Worm (Caenorhabditis elegans) whole organism, late embryonic: Measurements from ENCODE around the gene shl-1.

Experiments used
- F13H6.1 ChIP-seq: sonication (generic microtip); optimal IDR thresholded peaks from 2 replicates; lab custom pipeline; 2016; ENCODE audit warnings: missing genetic modification characterization, missing compliant biosample characterization
- K02D7.2 ChIP-seq: sonication (generic microtip); optimal IDR thresholded peaks from 2 replicates; lab custom pipeline; 2017; ENCODE audit warnings: mild to moderate bottlenecking, missing genetic modification characterization, missing compliant biosample characterization
- K09A11.1 ChIP-seq: sonication (generic microtip); optimal IDR thresholded peaks from 2 replicates; lab custom pipeline; 2017; ENCODE audit warnings: antibody characterized with exemption, mild to moderate bottlenecking, missing genetic modification characterization, missing compliant biosample characterization; ENCODE audit not compliant: insufficient read depth
- T23F11.4 ChIP-seq: fragments of 200-800 bp; sonication (Bioruptor generic); optimal IDR thresholded peaks from 2 replicates; lab custom pipeline; 2018; ENCODE audit warnings: mild to moderate bottlenecking, missing genetic modification characterization, missing compliant biosample characterization
- ahr-1 ChIP-seq: sonication (generic microtip); optimal IDR thresholded peaks from 2 replicates; lab custom pipeline; 2016; ENCODE audit warnings: missing genetic modification characterization, missing compliant biosample characterization
- ama-1 ChIP-seq: fragments of 150-350 bp; optimal IDR thresholded peaks from 2 replicates; lab custom pipeline; 2014
- ceh-18 ChIP-seq: sonication (generic microtip); optimal IDR thresholded peaks from 2 replicates; lab custom pipeline; 2016; ENCODE audit warnings: missing genetic modification characterization, missing compliant biosample characterization
- ceh-24 ChIP-seq: sonication (generic microtip); optimal IDR thresholded peaks from 2 replicates; lab custom pipeline; 2016; ENCODE audit warnings: mild to moderate bottlenecking, missing genetic modification characterization, missing compliant biosample characterization
- ceh-30 ChIP-seq: fragments of 150-350 bp; optimal IDR thresholded peaks from 2 replicates; lab custom pipeline; 2014; ENCODE audit warnings: missing biosample characterization, missing genetic modification characterization
- ceh-34 ChIP-seq: sonication (generic microtip); optimal IDR thresholded peaks from 2 replicates; lab custom pipeline; 2016; ENCODE audit warnings: mild to moderate bottlenecking, missing genetic modification characterization, missing compliant biosample characterization
- ceh-9 ChIP-seq: sonication (generic microtip); optimal IDR thresholded peaks from 2 replicates; lab custom pipeline; 2016; ENCODE audit warnings: mild to moderate bottlenecking, missing genetic modification characterization, inconsistent platforms, missing compliant biosample characterization
- eyg-1 ChIP-seq: sonication (generic microtip); optimal IDR thresholded peaks from 2 replicates; lab custom pipeline; 2016; ENCODE audit warnings: missing genotype, missing genetic modification characterization, missing compliant biosample characterization
- fkh-10 ChIP-seq: fragments of 150-350 bp; optimal IDR thresholded peaks from 2 replicates; lab custom pipeline; 2014; ENCODE audit warnings: missing biosample characterization, missing genetic modification reagents, missing genetic modification characterization
- hlh-13 ChIP-seq: fragments of 200-800 bp; sonication (Bioruptor generic); optimal IDR thresholded peaks from 2 replicates; lab custom pipeline; 2018; ENCODE audit warnings: mild to moderate bottlenecking, missing genetic modification characterization, missing compliant biosample characterization
- lin-11 ChIP-seq: fragments of 200-800 bp; sonication (Bioruptor generic); optimal IDR thresholded peaks from 2 replicates; lab custom pipeline; 2018; ENCODE audit warnings: mild to moderate bottlenecking, missing genetic modification characterization, missing compliant biosample characterization
- nfya-1 ChIP-seq: sonication (generic microtip); optimal IDR thresholded peaks from 2 replicates; lab custom pipeline; 2017; ENCODE audit warnings: missing genetic modification characterization, mild to moderate bottlenecking, missing compliant biosample characterization, antibody characterized with exemption, moderate library complexity
- nhr-11 ChIP-seq: fragments of 150-350 bp; optimal IDR thresholded peaks from 2 replicates; lab custom pipeline; 2014; ENCODE audit warnings: missing biosample characterization, missing genetic modification characterization
- npax-4 ChIP-seq: sonication (generic microtip); optimal IDR thresholded peaks from 2 replicates; lab custom pipeline; 2016; ENCODE audit warnings: missing genetic modification characterization, missing compliant biosample characterization
- pat-9 ChIP-seq: fragments of 200-800 bp; sonication (Bioruptor generic); optimal IDR thresholded peaks from 2 replicates; lab custom pipeline; 2018; ENCODE audit warnings: mild to moderate bottlenecking, missing genetic modification characterization, moderate library complexity, missing compliant biosample characterization
- pax-1 ChIP-seq: fragments of 150-350 bp; optimal IDR thresholded peaks from 2 replicates; lab custom pipeline; 2014; ENCODE audit warnings: missing biosample characterization, missing genetic modification characterization
- pha-2 ChIP-seq: sonication (generic microtip); optimal IDR thresholded peaks from 2 replicates; lab custom pipeline; 2017; ENCODE audit warnings: mild to moderate bottlenecking, missing genetic modification characterization, missing compliant biosample characterization
- pqm-1 ChIP-seq: sonication (generic microtip); optimal IDR thresholded peaks from 2 replicates; lab custom pipeline; 2016; ENCODE audit warnings: missing genetic modification characterization, missing compliant biosample characterization
- pros-1 ChIP-seq: fragments of 150-350 bp; optimal IDR thresholded peaks from 2 replicates; lab custom pipeline; 2014; ENCODE audit warnings: missing biosample characterization, missing genetic modification reagents, missing genetic modification characterization
- ref-2 ChIP-seq: sonication (generic microtip); optimal IDR thresholded peaks from 2 replicates; lab custom pipeline; 2016; ENCODE audit warnings: missing genetic modification characterization, missing compliant biosample characterization
- rnt-1 ChIP-seq: sonication (generic microtip); optimal IDR thresholded peaks from 2 replicates; lab custom pipeline; 2016; ENCODE audit warnings: missing genetic modification characterization, missing compliant biosample characterization
- sdc-2 ChIP-seq: sonication (generic microtip); optimal IDR thresholded peaks from 2 replicates; lab custom pipeline; 2016; ENCODE audit warnings: missing genotype, missing genetic modification characterization, missing compliant biosample characterization
- sox-2 ChIP-seq: fragments of 200-800 bp; sonication (Bioruptor generic); IDR thresholded peaks from 2 replicates; pipeline ENCODE4 v1.3.6; 2022; ENCODE audit warnings: missing genetic modification reagents, missing genetic modification characterization, missing compliant biosample characterization
- syd-9 ChIP-seq: sonication (generic microtip); optimal IDR thresholded peaks from 2 replicates; lab custom pipeline; 2016; ENCODE audit warnings: mild to moderate bottlenecking, missing genetic modification characterization, moderate library complexity, missing compliant biosample characterization
- tbx-7 ChIP-seq: sonication (generic microtip); optimal IDR thresholded peaks from 2 replicates; lab custom pipeline; 2016; ENCODE audit warnings: missing genotype, missing genetic modification characterization, missing compliant biosample characterization
- ttx-3 ChIP-seq: sonication (generic microtip); optimal IDR thresholded peaks from 2 replicates; lab custom pipeline; 2016; ENCODE audit warnings: missing genetic modification reagents, missing genetic modification characterization, missing compliant biosample characterization
- unc-3 ChIP-seq, 2 experiments: fragments of 200-800 bp in 1 of 2; sonication (Bioruptor generic) in 1 of 2; sonication (generic microtip) in 1 of 2; conservative IDR thresholded peaks in 1 of 2; optimal IDR thresholded peaks in 1 of 2; 2 replicates each; pipeline versions ENCODE4 v1.3.6 to Lab custom; 2016 to 2022; ENCODE audit warnings: missing compliant biosample characterization in 2 of 2, missing genetic modification characterization in 2 of 2, missing genetic modification reagents in 1 of 2
- unc-42 ChIP-seq: sonication (generic microtip); optimal IDR thresholded peaks from 2 replicates; lab custom pipeline; 2016; ENCODE audit warnings: missing genotype, missing genetic modification characterization, missing compliant biosample characterization
- unc-55 ChIP-seq: sonication (generic microtip); optimal IDR thresholded peaks from 2 replicates; lab custom pipeline; 2017; ENCODE audit warnings: missing biosample characterization, missing genetic modification reagents, missing genetic modification characterization

Gene shl-1

ce11 chrIV:6403399-6403798 lies 19.5 kb upstream of the shl-1 start:
- TF ChIP-seq ref-2 = no peak
- TF ChIP-seq syd-9 (tag; lab: Kevin White, UChicago) = no peak
- TF ChIP-seq T23F11.4 (GFP tag; lab: Kevin White, UChicago) = no peak
- no peak for TF ChIP-seq ceh-24 (tag; lab: Kevin White, UChicago)
- TF ChIP-seq pros-1 (tag; lab: Kevin White, UChicago) = no peak
- TF ChIP-seq ama-1 (lab: Kevin White, UChicago) = no peak
- no peak for TF ChIP-seq F13H6.1 (tag; lab: Kevin White, UChicago)
- no peak for TF ChIP-seq lin-11
- TF ChIP-seq nhr-11 = no peak
- no peak for TF ChIP-seq pqm-1 (tag; lab: Kevin White, UChicago)
- TF ChIP-seq eyg-1 (tag; lab: Kevin White, UChicago) = no peak
- no peak for TF ChIP-seq rnt-1
- no peak for TF ChIP-seq pha-2 (tag; lab: Kevin White, UChicago)
- no peak for TF ChIP-seq ceh-9 (tag; lab: Kevin White, UChicago)
- no peak for TF ChIP-seq ttx-3 (tag; lab: Kevin White, UChicago)
- TF ChIP-seq tbx-7 = no peak
- TF ChIP-seq unc-3 (GFP tag; conservative IDR thresholded peaks at IDR 0.05; lab: Robert Waterston, UW) = no peak
- TF ChIP-seq unc-3 (tag; optimal IDR thresholded peaks at IDR 0.05; lab: Kevin White, UChicago) = no peak
- no peak for TF ChIP-seq sdc-2 (tag; lab: Kevin White, UChicago)
- no peak for TF ChIP-seq nfya-1 (tag; lab: Kevin White, UChicago)
- TF ChIP-seq ceh-30 (tag; lab: Kevin White, UChicago) = no peak

- TF ChIP-seq ahr-1 (tag; lab: Kevin White, UChicago) = no peak
- TF ChIP-seq unc-42 = peak; percentile 55
Measured at ce11 chrIV:6402386-6402905, 18.6 kb upstream of the shl-1 start, which contains the start of gene sfrp-1. Gene sfrp-1, minus strand, starts transcription at chrIV:6402436.

DNA sequence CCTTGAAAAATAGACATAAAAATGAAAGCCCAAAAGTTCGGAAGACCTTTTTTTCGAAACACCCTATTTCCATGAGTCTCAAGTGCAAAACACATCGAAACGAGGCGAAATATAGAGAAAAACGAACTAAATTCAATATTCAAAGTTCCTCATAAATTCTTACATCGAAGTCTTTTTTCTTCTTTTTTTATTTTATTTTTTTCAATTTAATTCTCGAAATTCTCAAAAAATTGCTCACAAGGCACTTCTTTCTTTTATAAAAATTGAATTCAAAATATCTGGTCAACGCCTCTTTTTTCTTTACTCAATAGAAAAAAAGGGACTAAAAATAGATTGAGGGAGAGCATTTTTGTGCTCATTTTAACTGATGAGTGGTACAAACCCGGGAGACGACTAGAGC lies 11.3 kb upstream of the shl-1 start:
- no peak for TF ChIP-seq pha-2 (tag; lab: Kevin White, UChicago)
- no peak for TF ChIP-seq fkh-10 (GFP tag; lab: Kevin White, UChicago)
- TF ChIP-seq rnt-1 = no peak
- TF ChIP-seq ceh-34 (tag; lab: Kevin White, UChicago) = no peak
- TF ChIP-seq pat-9 (tag; lab: Kevin White, UChicago) = no peak
- TF ChIP-seq sox-2 (GFP tag; lab: Robert Waterston, UW) = no peak
- TF ChIP-seq pqm-1 (tag; lab: Kevin White, UChicago) = no peak
- no peak for TF ChIP-seq lin-11
- no peak for TF ChIP-seq hlh-13
- TF ChIP-seq eyg-1 (tag; lab: Kevin White, UChicago) = no peak
- no peak for TF ChIP-seq K02D7.2 (tag; lab: Kevin White, UChicago)
- TF ChIP-seq nhr-11 = no peak

DNA sequence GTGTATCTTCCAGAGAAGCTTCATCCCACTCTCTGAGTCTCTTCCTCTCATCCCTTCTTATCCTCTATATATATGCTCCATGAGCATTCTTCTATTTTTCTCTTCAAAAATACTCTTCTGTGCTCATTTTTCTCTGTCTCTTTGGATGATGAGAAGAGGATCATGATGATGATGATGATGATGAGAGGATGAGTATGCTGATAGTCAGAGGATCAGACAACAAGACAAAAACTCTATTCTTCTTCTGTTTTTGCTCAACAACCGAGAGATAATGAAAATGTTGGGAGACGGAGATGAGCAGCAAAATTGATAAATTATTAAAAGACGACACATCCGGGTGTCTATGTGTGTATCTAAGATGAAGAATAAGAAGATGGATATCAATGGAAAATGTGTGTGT lies 9.5 kb upstream of the shl-1 start:
- peak; percentile 27 for TF ChIP-seq nfya-1 (tag; lab: Kevin White, UChicago)
- TF ChIP-seq ceh-18 (tag; lab: Kevin White, UChicago) = peak; percentile 82
- peak; percentile 62 for TF ChIP-seq unc-55 (GFP tag; lab: Kevin White, UChicago)
- no peak for TF ChIP-seq hlh-13
- no peak for TF ChIP-seq npax-4 (tag; lab: Kevin White, UChicago)
- TF ChIP-seq pax-1 = no peak
- no peak for TF ChIP-seq T23F11.4 (GFP tag; lab: Kevin White, UChicago)

DNA sequence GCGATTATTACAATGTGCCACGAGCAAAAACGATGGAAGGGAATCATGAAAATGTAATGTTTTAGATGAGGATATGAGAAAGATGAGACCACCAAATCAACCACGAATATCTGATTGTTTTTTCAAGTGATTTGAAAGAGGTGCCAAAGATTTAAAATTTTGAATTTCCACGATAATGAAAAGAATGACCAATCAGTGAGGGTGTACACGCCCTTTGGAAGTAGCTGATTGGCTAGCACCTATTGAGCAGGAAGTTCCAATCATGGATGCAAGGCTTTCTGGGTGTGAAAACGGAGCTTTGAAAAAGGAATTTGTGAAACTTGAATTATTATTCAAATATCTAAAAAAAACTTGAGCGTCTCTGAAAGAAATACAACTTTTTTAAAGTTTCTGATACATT lies 7.7 kb upstream of the shl-1 start:
- TF ChIP-seq nfya-1 (tag; lab: Kevin White, UChicago) = peak; percentile 55
- TF ChIP-seq K09A11.1 (tag; lab: Kevin White, UChicago) = no peak
